Worm (Caenorhabditis elegans) whole organism, L4 larva: ENCODE data around the gene srv-13.

Experiments
- ZK337.2 ChIP-seq: fragments of 200-800 bp; sonication (Bioruptor generic); IDR thresholded peaks from 2 replicates; pipeline ENCODE4 v1.3.6; 2022; ENCODE audit warnings: missing genetic modification reagents, missing genetic modification characterization, missing compliant biosample characterization
- aly-2 ChIP-seq: sonication (generic microtip); optimal IDR thresholded peaks from 2 replicates; lab custom pipeline; 2018; ENCODE audit warnings: missing biosample characterization, missing genetic modification characterization
- ceh-44 ChIP-seq: fragments of 200-800 bp; sonication (Bioruptor generic); IDR thresholded peaks from 2 replicates; pipeline ENCODE4 v1.3.6; 2022; ENCODE audit warnings: missing genetic modification reagents, missing genetic modification characterization, missing compliant biosample characterization
- ceh-82 ChIP-seq: sonication (generic microtip); optimal IDR thresholded peaks from 2 replicates; lab custom pipeline; 2017; ENCODE audit warnings: missing biosample characterization, missing genetic modification characterization
- ctbp-1 ChIP-seq: fragments of 200-800 bp; sonication (Bioruptor generic); IDR thresholded peaks from 2 replicates; pipeline ENCODE4 v1.3.6; 2022; ENCODE audit warnings: missing genetic modification reagents, missing genetic modification characterization, missing compliant biosample characterization
- jun-1 ChIP-seq: fragments of 150-350 bp; optimal IDR thresholded peaks from 2 replicates; lab custom pipeline; 2014; ENCODE audit warnings: missing biosample characterization, missing genetic modification reagents, missing genetic modification characterization
- lir-3 ChIP-seq: sonication (generic microtip); optimal IDR thresholded peaks from 2 replicates; lab custom pipeline; 2016; ENCODE audit warnings: mild to moderate bottlenecking, missing genetic modification characterization, missing compliant biosample characterization
- mdl-1 ChIP-seq, 2 experiments: fragments of 150-350 bp in 1 of 2; sonication (generic microtip) in 1 of 2; optimal IDR thresholded peaks; 2 replicates each; lab custom pipeline; 2014 to 2017; ENCODE audit warnings: missing biosample characterization in 2 of 2, missing genetic modification characterization in 2 of 2
- nhr-76 ChIP-seq: fragments of 150-350 bp; optimal IDR thresholded peaks from 2 replicates; lab custom pipeline; 2014; ENCODE audit warnings: missing biosample characterization, missing genetic modification characterization
- pqm-1 ChIP-seq: sonication (generic microtip); optimal IDR thresholded peaks from 2 replicates; lab custom pipeline; 2017; ENCODE audit warnings: missing biosample characterization, missing genetic modification characterization

DNA sequence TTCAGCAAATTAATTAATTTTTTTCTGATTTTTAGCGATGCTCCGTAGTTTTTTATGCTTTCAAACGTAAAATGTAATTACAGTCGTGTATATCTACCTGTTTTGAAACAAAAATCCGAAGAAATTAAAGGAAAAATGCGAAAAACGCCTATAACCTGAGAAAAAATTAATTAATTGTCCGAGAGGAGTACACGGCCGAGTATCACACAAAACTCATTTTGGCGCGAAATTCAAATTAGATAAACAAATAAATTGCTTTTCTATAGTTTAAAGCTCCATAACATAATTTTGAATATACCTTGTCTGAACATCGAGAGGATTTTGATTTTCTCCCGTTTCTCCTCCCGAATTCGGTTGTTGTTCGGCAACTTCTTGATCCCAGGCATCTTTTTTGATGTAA is 35.5 kb upstream of the srv-13 start:
- TF ChIP-seq jun-1 (tag; lab: Kevin White, UChicago) (no peak), mdl-1 (tag; optimal IDR thresholded peaks at IDR 0.05; lab: Kevin White, UChicago) (no peak), ceh-44 (GFP tag; lab: Robert Waterston, UW) (no peak), aly-2 (tag; lab: Kevin White, UChicago) (no peak), nhr-76 (tag; lab: Kevin White, UChicago) (no peak), pqm-1 (tag; lab: Kevin White, UChicago) (no peak), ceh-82 (tag; lab: Kevin White, UChicago) (no peak), lir-3 (tag; lab: Kevin White, UChicago) (no peak), ctbp-1 (GFP tag; lab: Robert Waterston, UW) (no peak), ZK337.2 (no peak)
